Worm (Caenorhabditis elegans): ENCODE measurements around the gene srx-16.

srx-16 gene

DNA sequence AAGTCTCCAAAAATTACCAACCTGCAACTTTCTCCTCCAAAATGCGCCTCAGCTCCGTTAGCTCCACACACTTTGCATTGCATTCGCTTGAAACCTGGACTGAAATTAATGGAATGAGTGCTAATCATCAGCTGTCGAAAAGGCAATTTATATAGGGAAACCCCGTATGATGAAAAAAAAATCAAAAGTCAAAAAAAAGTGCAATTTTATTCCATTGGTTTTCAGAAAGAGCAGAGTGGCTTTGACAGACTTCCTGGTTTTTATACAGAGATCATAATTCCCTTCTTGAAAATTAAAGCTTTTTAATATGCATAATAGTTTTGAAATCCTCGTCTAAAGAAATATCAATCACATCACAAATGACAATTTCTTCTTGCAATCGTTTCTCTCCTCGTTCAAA lies 11.5 kb downstream of the srx-16 start, which contains the start of gene nhr-139:
Gene nhr-139, minus strand, starts transcription at position 101 of the 400 bp plus-strand sequence.
- TF ChIP-seq lim-6 (tag; optimal IDR thresholded peaks at IDR 0.05) (no peak), ets-4 (tag; optimal IDR thresholded peaks at IDR 0.05) (no peak), fkh-10 (GFP tag; optimal IDR thresholded peaks at IDR 0.05) (no peak), hlh-30 (tag; optimal IDR thresholded peaks at IDR 0.05; ENCODE audit: insufficient read depth) (no peak), dve-1 (tag; optimal IDR thresholded peaks at IDR 0.05) (no peak), nhr-11 (tag; optimal IDR thresholded peaks at IDR 0.05) (no peak), elt-4 (tag; optimal IDR thresholded peaks at IDR 0.05) (no peak), unc-55 (GFP tag; optimal IDR thresholded peaks at IDR 0.05) (no peak), dmd-4 (tag; optimal IDR thresholded peaks at IDR 0.05; ENCODE audit: borderline replicate concordance) (no peak), nfya-1 (tag; optimal IDR thresholded peaks at IDR 0.05) (no peak), pha-2 (tag; optimal IDR thresholded peaks at IDR 0.05) (no peak), nhr-232 (tag; optimal IDR thresholded peaks at IDR 0.05) (no peak), gmeb-2 (tag; optimal IDR thresholded peaks at IDR 0.05) (no peak), fkh-6 (tag; optimal IDR thresholded peaks at IDR 0.05) (no peak), sox-4 (tag; optimal IDR thresholded peaks at IDR 0.05) (no peak), pha-4 (tag; optimal IDR thresholded peaks at IDR 0.05) (no peak)

DNA sequence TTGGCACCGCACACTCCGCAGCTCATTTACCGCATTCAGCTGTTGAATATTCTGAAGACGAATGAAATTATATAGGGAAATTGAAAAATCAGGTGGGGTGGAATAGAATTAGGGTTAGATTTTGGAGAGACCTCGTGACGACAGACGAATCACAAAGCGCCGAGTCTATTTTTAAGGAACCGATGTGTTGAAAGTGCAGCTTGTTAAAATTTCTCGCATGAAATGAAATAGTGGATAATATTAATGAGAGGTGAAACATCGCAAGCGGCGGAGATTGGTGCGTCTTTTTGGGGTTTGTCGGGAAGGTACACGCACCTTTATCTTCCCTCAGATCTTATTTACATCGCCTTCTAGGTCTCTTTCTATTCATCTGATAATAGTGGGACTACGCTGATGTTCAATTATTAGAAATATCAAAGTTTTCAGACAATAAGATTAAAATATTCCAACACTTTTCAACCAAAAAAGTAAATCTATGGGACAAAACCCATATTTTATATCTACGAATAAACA lies 13.5 kb downstream of the srx-16 start, which contains the start of gene nhr-140:
Gene nhr-140, minus strand, starts transcription at position 51 of the 513 bp plus-strand sequence.
- TF ChIP-seq ceh-19 (GFP tag; optimal IDR thresholded peaks at IDR 0.05) (no peak), rnt-1 (tag; optimal IDR thresholded peaks at IDR 0.05) (no peak), lin-11 (tag; optimal IDR thresholded peaks at IDR 0.05) (no peak), sdc-2 (tag; optimal IDR thresholded peaks at IDR 0.05) (no peak), ztf-16 (tag; optimal IDR thresholded peaks at IDR 0.05) (no peak), tbx-7 (tag; optimal IDR thresholded peaks at IDR 0.05) (no peak), C38D4.7 (GFP tag; optimal IDR thresholded peaks at IDR 0.05) (no peak), ttx-3 (tag; optimal IDR thresholded peaks at IDR 0.05) (no peak), mec-3 (tag; optimal IDR thresholded peaks at IDR 0.05; ENCODE audit: borderline replicate concordance) (no peak), zip-5 (tag; optimal IDR thresholded peaks at IDR 0.05) (no peak), ceh-31 (tag; optimal IDR thresholded peaks at IDR 0.05) (no peak), lim-6 (tag; optimal IDR thresholded peaks at IDR 0.05) (no peak), hlh-30 (tag; optimal IDR thresholded peaks at IDR 0.05; ENCODE audit: insufficient read depth) (no peak)

DNA sequence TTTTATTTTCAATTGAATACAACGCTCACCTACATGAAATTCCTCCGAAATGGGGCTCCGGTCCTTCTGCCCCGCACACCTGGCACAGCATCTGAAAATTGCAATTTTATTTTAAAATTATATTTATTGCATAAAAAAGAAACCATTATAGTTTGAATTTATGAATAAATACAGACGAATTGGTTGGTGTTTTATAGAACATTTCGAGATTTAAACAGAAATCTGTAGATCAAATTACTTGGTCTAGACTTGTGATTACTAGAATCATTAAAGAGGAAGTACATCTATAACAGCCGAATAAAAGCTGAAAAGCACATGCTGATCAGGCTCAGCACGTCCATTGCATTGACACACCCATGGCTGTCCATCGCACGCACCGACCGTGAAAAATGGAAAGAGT lies 15.6 kb downstream of the srx-16 start, which contains the start of gene nhr-162:
Gene nhr-162, minus strand, starts transcription at position 101 of the 400 bp plus-strand sequence.
- TF ChIP-seq hlh-8 (tag; optimal IDR thresholded peaks at IDR 0.05) (no peak), ztf-16 (tag; optimal IDR thresholded peaks at IDR 0.05) (no peak), nhr-232 (tag; optimal IDR thresholded peaks at IDR 0.05) (no peak), tbx-2 (tag; optimal IDR thresholded peaks at IDR 0.05) (no peak), syd-9 (tag; optimal IDR thresholded peaks at IDR 0.05) (no peak), ceh-48 (tag; optimal IDR thresholded peaks at IDR 0.05) (no peak), fkh-6 (tag; optimal IDR thresholded peaks at IDR 0.05) (no peak), unc-42 (tag; optimal IDR thresholded peaks at IDR 0.05) (no peak), pqm-1 (tag; optimal IDR thresholded peaks at IDR 0.05) (no peak), K02D7.2 (tag; optimal IDR thresholded peaks at IDR 0.05) (no peak)

DNA sequence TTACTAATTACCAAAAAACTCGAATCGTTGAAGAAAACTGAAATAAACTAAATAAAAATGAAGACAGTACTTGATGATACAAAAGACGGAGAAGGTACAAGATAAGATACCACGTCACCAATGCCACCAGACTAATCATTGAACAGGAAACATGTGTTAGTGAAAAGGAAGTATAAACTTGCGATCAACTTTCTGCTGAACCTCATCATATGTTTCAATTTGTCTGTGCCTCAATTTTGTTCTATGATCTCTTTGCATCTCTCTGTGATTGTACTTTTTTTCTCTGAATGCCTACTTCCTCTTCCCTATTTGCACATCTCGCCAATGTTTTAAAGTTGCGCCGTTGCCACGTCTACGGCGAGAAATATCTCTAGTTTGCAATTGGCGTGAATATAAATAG lies 17.9 kb downstream of the srx-16 start:
- TF ChIP-seq ceh-22 (tag; optimal IDR thresholded peaks at IDR 0.05) (no peak), hlh-6 (tag; optimal IDR thresholded peaks at IDR 0.05) (no peak), tbx-2 (tag; optimal IDR thresholded peaks at IDR 0.05) (no peak), hlh-15 (tag; optimal IDR thresholded peaks at IDR 0.05) (no peak), hlh-30 (tag; optimal IDR thresholded peaks at IDR 0.05; ENCODE audit: insufficient read depth) (no peak), hlh-8 (tag; optimal IDR thresholded peaks at IDR 0.05) (no peak), ceh-24 (tag; optimal IDR thresholded peaks at IDR 0.05) (no peak), ceh-18 (tag; optimal IDR thresholded peaks at IDR 0.05) (no peak), nhr-11 (tag; optimal IDR thresholded peaks at IDR 0.05) (no peak), pax-1 (tag; optimal IDR thresholded peaks at IDR 0.05) (no peak), eyg-1 (tag; optimal IDR thresholded peaks at IDR 0.05) (no peak), che-1 (tag; optimal IDR thresholded peaks at IDR 0.05) (no peak)
